Fruit fly (Drosophila melanogaster) whole organism, prepupa: ENCODE results near the gene CG14777.

Experiments
- Blimp-1 ChIP-seq: fragments of 200-800 bp; sonication (Bioruptor generic); optimal IDR thresholded peaks from 3 replicates; lab custom pipeline; 2017; ENCODE audit warnings: missing biosample characterization, missing genetic modification characterization, mild to moderate bottlenecking, moderate library complexity, missing genetic modification reagents
- CG10631 ChIP-seq: fragments of 200-800 bp; sonication (Bioruptor generic); optimal IDR thresholded peaks from 2 replicates; lab custom pipeline; 2016; ENCODE audit warnings: missing biosample characterization, missing genetic modification characterization
- CG10669 ChIP-seq: fragments of 200-800 bp; sonication (Bioruptor generic); optimal IDR thresholded peaks from 3 replicates; lab custom pipeline; 2018; ENCODE audit warnings: missing biosample characterization, mild to moderate bottlenecking, missing genetic modification characterization, moderate library complexity
- CG11294 ChIP-seq: fragments of 200-800 bp; sonication (Bioruptor generic); IDR thresholded peaks from 2 replicates; pipeline ENCODE4 v1.3.6; 2022; ENCODE audit warnings: missing biosample characterization, missing genetic modification characterization
- CG11902 ChIP-seq: fragments of 200-800 bp; sonication (Bioruptor generic); optimal IDR thresholded peaks from 3 replicates; lab custom pipeline; 2016; ENCODE audit warnings: missing biosample characterization, missing genetic modification characterization
- CG16779 ChIP-seq: fragments of 200-800 bp; sonication (Bioruptor generic); optimal IDR thresholded peaks from 3 replicates; lab custom pipeline; 2017; ENCODE audit warnings: missing biosample characterization, mild to moderate bottlenecking, missing genetic modification characterization
- CG3032 ChIP-seq: fragments of 200-800 bp; optimal IDR thresholded peaks from 2 replicates; lab custom pipeline; 2019; ENCODE audit warnings: missing biosample characterization, mild to moderate bottlenecking, missing genetic modification characterization, moderate library complexity
- CG31627 ChIP-seq: fragments of 200-800 bp; sonication (Bioruptor generic); optimal IDR thresholded peaks from 3 replicates; lab custom pipeline; 2016; ENCODE audit warnings: missing biosample characterization, missing genetic modification characterization
- CG32006 ChIP-seq: fragments of 200-800 bp; sonication (Bioruptor generic); optimal IDR thresholded peaks from 3 replicates; lab custom pipeline; 2017; ENCODE audit warnings: missing biosample characterization, mild to moderate bottlenecking, missing genetic modification characterization
- CG34406 ChIP-seq: fragments of 200-800 bp; sonication (Bioruptor generic); optimal IDR thresholded peaks from 3 replicates; lab custom pipeline; 2016; ENCODE audit warnings: missing biosample characterization, missing genetic modification characterization
- CG3919 ChIP-seq: fragments of 200-800 bp; sonication (Bioruptor generic); optimal IDR thresholded peaks from 3 replicates; lab custom pipeline; 2016; ENCODE audit warnings: missing biosample characterization, missing genetic modification characterization
- CG4318 ChIP-seq: fragments of 200-800 bp; sonication (Bioruptor generic); optimal IDR thresholded peaks from 3 replicates; lab custom pipeline; 2017; ENCODE audit warnings: missing biosample characterization, mild to moderate bottlenecking, missing genetic modification characterization
- CG6792 ChIP-seq: fragments of 200-800 bp; sonication (Bioruptor generic); optimal IDR thresholded peaks from 3 replicates; lab custom pipeline; 2016; ENCODE audit warnings: missing biosample characterization, missing genetic modification characterization
- CG6808 ChIP-seq: fragments of 200-800 bp; sonication (Bioruptor generic); optimal IDR thresholded peaks from 3 replicates; lab custom pipeline; 2017; ENCODE audit warnings: missing biosample characterization, missing genetic modification characterization, mild to moderate bottlenecking, moderate library complexity, missing genetic modification reagents
- CG6854 ChIP-seq: fragments of 200-800 bp; sonication (Bioruptor generic); optimal IDR thresholded peaks from 2 replicates; lab custom pipeline; 2017; ENCODE audit warnings: missing biosample characterization, mild to moderate bottlenecking, missing genetic modification characterization
- CG7368 ChIP-seq: fragments of 200-800 bp; sonication (Bioruptor generic); optimal IDR thresholded peaks from 3 replicates; lab custom pipeline; 2016; ENCODE audit warnings: missing biosample characterization, missing genetic modification characterization
- CG8119 ChIP-seq: fragments of 200-800 bp; sonication (Bioruptor generic); IDR thresholded peaks from 3 replicates; pipeline ENCODE4 v1.3.6; 2022; ENCODE audit warnings: missing biosample characterization, missing genetic modification characterization
- CG8319 ChIP-seq: fragments of 200-800 bp; sonication (Bioruptor generic); optimal IDR thresholded peaks from 3 replicates; lab custom pipeline; 2016; ENCODE audit warnings: missing biosample characterization, missing genetic modification characterization
- CG8632 ChIP-seq: fragments of 200-800 bp; sonication (Bioruptor generic); optimal IDR thresholded peaks from 3 replicates; lab custom pipeline; 2016; ENCODE audit warnings: missing biosample characterization, missing genetic modification characterization
- CG9139 ChIP-seq: fragments of 200-800 bp; sonication (Bioruptor generic); optimal IDR thresholded peaks from 3 replicates; lab custom pipeline; 2017; ENCODE audit warnings: missing biosample characterization, mild to moderate bottlenecking, missing genetic modification characterization
- Eip93F ChIP-seq: fragments of 200-800 bp; sonication (Bioruptor generic); optimal IDR thresholded peaks from 2 replicates; lab custom pipeline; 2016; ENCODE audit warnings: missing biosample characterization, mild to moderate bottlenecking, missing genetic modification characterization
- Ets21C ChIP-seq: fragments of 200-800 bp; sonication (Bioruptor generic); optimal IDR thresholded peaks from 3 replicates; lab custom pipeline; 2016; ENCODE audit warnings: missing biosample characterization, missing genetic modification characterization
- Ets96B ChIP-seq: fragments of 200-800 bp; optimal IDR thresholded peaks from 2 replicates; lab custom pipeline; 2019; ENCODE audit warnings: missing biosample characterization, mild to moderate bottlenecking, missing genetic modification characterization, moderate library complexity
- Hr38 ChIP-seq: sonication (Bioruptor generic); optimal IDR thresholded peaks from 2 replicates; lab custom pipeline; 2016; ENCODE audit warnings: missing biosample characterization, missing genetic modification characterization
- Hr39 ChIP-seq: fragments of 200-800 bp; sonication (Bioruptor generic); optimal IDR thresholded peaks from 2 replicates; lab custom pipeline; 2016; ENCODE audit warnings: missing biosample characterization, missing genetic modification characterization
- Lpt ChIP-seq: fragments of 200-800 bp; sonication (Bioruptor generic); optimal IDR thresholded peaks from 3 replicates; lab custom pipeline; 2016; ENCODE audit warnings: missing biosample characterization, missing genetic modification characterization
- OdsH ChIP-seq: fragments of 200-800 bp; sonication (Bioruptor generic); optimal IDR thresholded peaks from 3 replicates; lab custom pipeline; 2016; ENCODE audit warnings: missing biosample characterization, missing genetic modification characterization
- Smox ChIP-seq: fragments of 200-800 bp; sonication (Bioruptor generic); optimal IDR thresholded peaks from 3 replicates; lab custom pipeline; 2016; ENCODE audit warnings: missing biosample characterization, missing genetic modification characterization
- Sox102F ChIP-seq: fragments of 200-800 bp; sonication (Bioruptor generic); optimal IDR thresholded peaks from 2 replicates; lab custom pipeline; 2016; ENCODE audit warnings: missing biosample characterization, mild to moderate bottlenecking, missing genetic modification characterization
- Sox14 ChIP-seq: fragments of 200-800 bp; sonication (Bioruptor generic); optimal IDR thresholded peaks from 3 replicates; lab custom pipeline; 2016; ENCODE audit warnings: missing biosample characterization, missing genetic modification characterization
- Sox15 ChIP-seq: fragments of 200-800 bp; sonication (Bioruptor generic); optimal IDR thresholded peaks from 3 replicates; lab custom pipeline; 2016; ENCODE audit warnings: missing biosample characterization, missing genetic modification characterization
- acj6 ChIP-seq: fragments of 200-800 bp; sonication (Bioruptor generic); optimal IDR thresholded peaks from 3 replicates; lab custom pipeline; 2016; ENCODE audit warnings: missing biosample characterization, missing genetic modification characterization
- cyc ChIP-seq: fragments of 200-800 bp; sonication (Bioruptor generic); optimal IDR thresholded peaks from 3 replicates; lab custom pipeline; 2016; ENCODE audit warnings: missing biosample characterization, missing genetic modification characterization
- dac ChIP-seq: fragments of 200-800 bp; sonication (Bioruptor generic); optimal IDR thresholded peaks from 2 replicates; lab custom pipeline; 2017; ENCODE audit warnings: missing biosample characterization, mild to moderate bottlenecking, missing genetic modification characterization
- dsx ChIP-seq: fragments of 200-800 bp; optimal IDR thresholded peaks from 3 replicates; lab custom pipeline; 2019; ENCODE audit warnings: missing biosample characterization, mild to moderate bottlenecking, missing genetic modification characterization, moderate library complexity; ENCODE audit not compliant: poor library complexity, severe bottlenecking
- eg ChIP-seq: fragments of 200-800 bp; sonication (Bioruptor generic); IDR thresholded peaks from 3 replicates; pipeline ENCODE4 v1.3.6; 2022; ENCODE audit warnings: missing biosample characterization, missing genetic modification characterization
- esn ChIP-seq: fragments of 200-800 bp; sonication (Bioruptor generic); optimal IDR thresholded peaks from 2 replicates; lab custom pipeline; 2016; ENCODE audit warnings: missing biosample characterization, mild to moderate bottlenecking, missing genetic modification characterization, moderate library complexity
- fd59A ChIP-seq: fragments of 200-800 bp; sonication (Bioruptor generic); optimal IDR thresholded peaks from 2 replicates; lab custom pipeline; 2017; ENCODE audit warnings: missing biosample characterization, mild to moderate bottlenecking, missing genetic modification characterization, missing genetic modification reagents
- fd85E ChIP-seq: fragments of 200-800 bp; sonication (Bioruptor generic); optimal IDR thresholded peaks from 3 replicates; lab custom pipeline; 2016; ENCODE audit warnings: missing biosample characterization, missing genetic modification characterization
- fkh ChIP-seq: fragments of 200-800 bp; sonication (Bioruptor generic); optimal IDR thresholded peaks from 3 replicates; lab custom pipeline; 2017; ENCODE audit warnings: missing biosample characterization, mild to moderate bottlenecking, missing genetic modification characterization, moderate library complexity
- lz ChIP-seq: fragments of 200-800 bp; sonication (Bioruptor generic); optimal IDR thresholded peaks from 3 replicates; lab custom pipeline; 2016; ENCODE audit warnings: missing biosample characterization, missing genetic modification characterization
- net ChIP-seq: fragments of 200-800 bp; sonication (Bioruptor generic); optimal IDR thresholded peaks from 3 replicates; lab custom pipeline; 2016; ENCODE audit warnings: missing biosample characterization, missing genetic modification characterization
- pdm3 ChIP-seq: fragments of 200-800 bp; sonication (Bioruptor generic); optimal IDR thresholded peaks from 3 replicates; lab custom pipeline; 2016; ENCODE audit warnings: missing biosample characterization, missing genetic modification characterization
- salr ChIP-seq, 2 experiments: fragments of 200-800 bp; sonication (Bioruptor generic); optimal IDR thresholded peaks; 3 replicates each; lab custom pipeline; 2016 to 2018; ENCODE audit warnings: missing biosample characterization in 2 of 2, missing genetic modification characterization in 2 of 2, mild to moderate bottlenecking in 1 of 2
- ss ChIP-seq, 2 experiments: fragments of 200-800 bp; sonication (Bioruptor generic); optimal IDR thresholded peaks; 2 replicates in 1 of 2; 3 replicates in 1 of 2; lab custom pipeline; 2017 to 2018; ENCODE audit warnings: mild to moderate bottlenecking in 2 of 2, missing biosample characterization in 2 of 2, missing genetic modification characterization in 2 of 2, moderate library complexity in 1 of 2
- svp ChIP-seq: fragments of 200-800 bp; sonication (Bioruptor generic); peaks from one replicate; lab custom pipeline; 2016; ENCODE audit warnings: missing biosample characterization, missing genetic modification characterization
- topi ChIP-seq: fragments of 200-800 bp; sonication (Bioruptor generic); optimal IDR thresholded peaks from 3 replicates; lab custom pipeline; 2016; ENCODE audit warnings: missing biosample characterization, missing genetic modification characterization
- vri ChIP-seq: fragments of 200-800 bp; sonication (Bioruptor generic); optimal IDR thresholded peaks from 3 replicates; lab custom pipeline; 2016; ENCODE audit warnings: missing biosample characterization, mild to moderate bottlenecking, missing genetic modification characterization

CG14777 gene

DNA sequence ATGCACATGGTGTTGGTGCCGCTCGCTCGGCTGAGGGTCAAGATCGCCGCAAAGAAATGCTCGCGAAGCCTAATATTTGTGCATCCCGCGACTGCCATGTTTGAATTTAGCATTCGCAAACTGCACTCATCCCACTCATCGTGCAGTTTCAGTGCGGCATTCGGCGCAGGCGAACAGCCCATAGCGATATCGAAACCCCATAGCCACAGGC is 1.4 kb downstream of the CG14777 start, which contains the start of gene CG14778:
Gene CG14778, plus strand, starts transcription at position 112 of the 211 bp plus-strand sequence.
- TF ChIP-seq CG10669 (GFP tag; lab: Kevin White, UChicago) (no peak), net (GFP tag; lab: Kevin White, UChicago) (no peak), Eip93F (GFP tag; lab: Kevin White, UChicago) (no peak), CG4318 (GFP tag; lab: Kevin White, UChicago) (no peak)
- TF ChIP-seq, all 60 proteins: peak for 0

DNA sequence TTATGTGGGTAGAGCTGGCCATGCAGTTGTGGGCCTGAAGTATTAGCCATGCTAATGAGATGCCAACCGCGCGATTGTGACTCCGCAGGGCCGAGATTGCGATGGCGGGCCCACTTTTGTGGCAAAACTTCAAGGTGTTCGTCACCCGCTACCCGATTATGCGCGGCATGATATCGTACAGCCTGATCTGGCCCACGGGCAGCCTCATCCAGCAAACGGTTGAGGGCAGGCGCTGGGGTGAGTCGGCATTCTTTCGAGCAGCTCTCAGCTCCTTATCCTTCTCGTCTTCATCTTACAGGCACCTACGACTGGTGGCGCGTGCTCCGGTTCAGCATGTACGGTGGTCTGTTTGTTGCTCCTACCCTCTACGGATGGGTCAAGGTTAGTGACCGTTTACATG is 3.8 kb downstream of the CG14777 start, which contains the start of gene CG32808:
Gene CG32808, minus strand, starts transcription at position 101 of the 400 bp plus-strand sequence.
- TF ChIP-seq dac (GFP tag; lab: Kevin White, UChicago) (no peak), acj6 (GFP tag; lab: Kevin White, UChicago) (no peak)

DNA sequence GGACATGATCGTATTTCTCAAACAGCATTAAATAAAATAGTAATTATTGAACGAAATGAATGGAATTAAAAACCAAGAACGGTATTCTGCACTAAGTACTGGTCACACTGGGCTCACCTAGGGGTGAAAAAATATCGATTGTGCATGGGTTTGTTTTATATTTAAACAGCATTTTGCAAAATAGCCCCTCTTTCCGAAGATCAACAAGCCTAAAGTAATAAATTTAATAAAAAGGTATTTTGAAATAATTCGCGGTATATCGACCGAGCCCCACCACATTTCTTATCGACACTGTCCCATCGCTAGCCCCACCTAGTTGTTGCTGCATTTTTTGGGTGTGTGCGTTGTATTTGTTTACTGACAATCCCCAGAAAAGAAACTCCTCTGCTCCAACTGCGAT is 4.6 kb downstream of the CG14777 start, which contains the start of gene pck:
Gene pck, plus strand, starts transcription at position 105 of the 400 bp plus-strand sequence.
- TF ChIP-seq lz (GFP tag; lab: Kevin White, UChicago), result peak; percentile 70
- TF ChIP-seq Blimp-1, result no peak
- TF ChIP-seq CG8319 (GFP tag; lab: Kevin White, UChicago), result peak; percentile 35
- TF ChIP-seq CG11902 (GFP tag; lab: Kevin White, UChicago), result peak; percentile 11
- peak in 1 of 2 experiments; percentile 24 for TF ChIP-seq salr (GFP tag; optimal IDR thresholded peaks at IDR 0.05; lab: Kevin White, UChicago)
- no peak for TF ChIP-seq svp (GFP tag; lab: Kevin White, UChicago)
- TF ChIP-seq CG6808 (GFP tag; lab: Kevin White, UChicago), result no peak
- TF ChIP-seq Hr38 (GFP tag; lab: Kevin White, UChicago), result no peak
- TF ChIP-seq CG7368 (GFP tag; lab: Kevin White, UChicago), result peak; percentile 51
- TF ChIP-seq CG8632 (GFP tag; lab: Kevin White, UChicago), result peak; percentile 41
- peak; percentile 23 for TF ChIP-seq CG3032
- no peak for TF ChIP-seq ss (GFP tag; optimal IDR thresholded peaks at IDR 0.05; lab: Kevin White, UChicago)
- peak; percentile 76 for TF ChIP-seq esn (GFP tag; lab: Kevin White, UChicago)
- TF ChIP-seq CG10631 (GFP tag; lab: Kevin White, UChicago), result no peak
- TF ChIP-seq Lpt (GFP tag; lab: Kevin White, UChicago), result peak; percentile 15
- peak; percentile 67 for TF ChIP-seq OdsH (GFP tag; lab: Kevin White, UChicago)
- no peak for TF ChIP-seq CG4318 (GFP tag; lab: Kevin White, UChicago)
- no peak for TF ChIP-seq CG32006 (GFP tag; lab: Kevin White, UChicago)
- peak; percentile 76 for TF ChIP-seq CG3919 (GFP tag; lab: Kevin White, UChicago)
- no peak for TF ChIP-seq acj6 (GFP tag; lab: Kevin White, UChicago)
- peak; percentile 67 for TF ChIP-seq CG31627 (GFP tag; lab: Kevin White, UChicago)
- no peak for TF ChIP-seq fd59A (GFP tag; lab: Kevin White, UChicago)
- no peak for TF ChIP-seq CG11294 (GFP tag; lab: Robert Waterston, UW)
- no peak for TF ChIP-seq CG6854
- TF ChIP-seq Sox15 (GFP tag; lab: Kevin White, UChicago), result peak; percentile 8
- peak; percentile 65 for TF ChIP-seq Smox (GFP tag; lab: Kevin White, UChicago)
- TF ChIP-seq Sox102F (GFP tag; lab: Kevin White, UChicago), result peak; percentile 66
- TF ChIP-seq Hr39, result peak; percentile 56
- peak; percentile 52 for TF ChIP-seq CG34406
- TF ChIP-seq Ets21C (GFP tag; lab: Kevin White, UChicago), result peak; percentile 50
- TF ChIP-seq fd85E, result no peak
- peak; percentile 47 for TF ChIP-seq CG6792
- TF ChIP-seq dsx, result no peak
- no peak for TF ChIP-seq vri (GFP tag; lab: Kevin White, UChicago)
- peak; percentile 71 for TF ChIP-seq Sox14
- no peak for TF ChIP-seq CG16779 (tag; lab: Kevin White, UChicago)
- no peak for TF ChIP-seq dac (GFP tag; lab: Kevin White, UChicago)
- no peak for TF ChIP-seq fkh (GFP tag; lab: Kevin White, UChicago)
- TF ChIP-seq CG8119 (GFP tag; lab: Robert Waterston, UW), result 0 out of 3 replicates have a peak, but pooled peaks have one; percentile 30
- peak; percentile 66 for TF ChIP-seq cyc (GFP tag; lab: Kevin White, UChicago)
- peak; percentile 26 for TF ChIP-seq Ets96B (tag; lab: Kevin White, UChicago)
- TF ChIP-seq CG9139 (GFP tag; lab: Kevin White, UChicago), result no peak
- TF ChIP-seq topi (GFP tag; lab: Kevin White, UChicago), result peak; percentile 65
- TF ChIP-seq pdm3 (GFP tag; lab: Kevin White, UChicago), result peak; percentile 70
- peak; percentile 77 for TF ChIP-seq eg (GFP tag; lab: Robert Waterston, UW)
